Worm (Caenorhabditis elegans) whole organism, mixed stage, embryonic: ENCODE data around the gene F36D3.8.

Experiments
- M03D4.4 ChIP-seq: sonication (generic microtip); optimal IDR thresholded peaks from 2 replicates; lab custom pipeline; 2017; ENCODE audit warnings: mild to moderate bottlenecking, missing genetic modification characterization, missing compliant biosample characterization
- ces-1 ChIP-seq: fragments of 150-350 bp; optimal IDR thresholded peaks from 2 replicates; lab custom pipeline; 2014; ENCODE audit warnings: missing biosample characterization, missing genetic modification reagents, missing genetic modification characterization
- elt-1 ChIP-seq: sonication (generic microtip); optimal IDR thresholded peaks from 2 replicates; lab custom pipeline; 2017; ENCODE audit warnings: missing genetic modification characterization, mild to moderate bottlenecking, missing compliant biosample characterization, antibody characterized with exemption, moderate library complexity, borderline replicate concordance; ENCODE audit not compliant: insufficient read depth
- hlh-1 ChIP-seq: fragments of 150-350 bp; optimal IDR thresholded peaks from 2 replicates; lab custom pipeline; 2014; ENCODE audit warnings: missing biosample characterization, missing genetic modification reagents, missing genetic modification characterization
- nhr-12 ChIP-seq: fragments of 150-350 bp; optimal IDR thresholded peaks from 2 replicates; lab custom pipeline; 2014; ENCODE audit warnings: missing biosample characterization, missing genetic modification characterization
- nhr-237 ChIP-seq: fragments of 150-350 bp; optimal IDR thresholded peaks from 2 replicates; lab custom pipeline; 2014; ENCODE audit warnings: missing biosample characterization, missing genetic modification characterization
- pha-4 ChIP-seq: fragments of 150-350 bp; optimal IDR thresholded peaks from 2 replicates; lab custom pipeline; 2018; ENCODE audit warnings: missing biosample characterization, missing genetic modification reagents, missing genetic modification characterization
- tbx-8 ChIP-seq: fragments of 200-800 bp; sonication (Bioruptor generic); optimal IDR thresholded peaks from 2 replicates; lab custom pipeline; 2018; ENCODE audit warnings: mild to moderate bottlenecking, missing genetic modification characterization, moderate library complexity, missing compliant biosample characterization
- unc-62 ChIP-seq: fragments of 150-350 bp; optimal IDR thresholded peaks from 2 replicates; lab custom pipeline; 2014; ENCODE audit warnings: missing biosample characterization, missing genetic modification reagents, missing genetic modification characterization

DNA sequence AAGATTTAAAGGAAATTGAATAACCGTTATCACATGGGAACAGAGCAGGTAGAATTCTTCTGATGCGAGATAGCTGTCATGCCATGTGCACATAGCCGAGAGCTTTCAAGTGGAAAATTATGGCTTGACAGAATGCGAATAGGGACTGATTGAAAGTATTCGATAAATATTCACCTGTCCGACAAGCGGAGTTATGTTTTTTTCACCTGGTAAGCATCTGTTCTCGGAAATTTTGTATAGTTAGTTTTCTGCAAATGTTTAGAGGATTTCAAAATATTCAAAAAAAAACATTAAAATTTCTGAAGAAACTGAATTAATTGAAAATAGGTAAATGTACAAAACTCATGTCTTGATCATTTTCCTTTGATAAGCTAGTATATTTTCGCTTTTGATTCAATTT is 29.5 kb upstream of the F36D3.8 start, which contains the start of gene srh-136:
- TF ChIP-seq nhr-12 (tag; lab: Kevin White, UChicago) (no peak), unc-62 (GFP tag; lab: Kevin White, UChicago) (no peak), ces-1 (GFP tag; lab: Kevin White, UChicago) (no peak), hlh-1 (tag; lab: Kevin White, UChicago) (no peak), pha-4 (tag; lab: Kevin White, UChicago) (no peak), tbx-8 (GFP tag; lab: Kevin White, UChicago) (no peak), elt-1 (tag; lab: Kevin White, UChicago) (no peak), nhr-237 (tag; lab: Kevin White, UChicago) (no peak), M03D4.4 (tag; lab: Kevin White, UChicago) (no peak)
